Fruit fly (Drosophila melanogaster): ENCODE data around the gene Eig71Eh.

Eig71Eh gene

dm6 chr3L:15634368-15635075, 24.7 kb downstream of the Eig71Eh start (continued):
- TF ChIP-seq Hr51 (GFP tag; optimal IDR thresholded peaks at IDR 0.05): peak in 1 of 2 experiments; percentile 29
- TF ChIP-seq Neu2 (GFP tag; optimal IDR thresholded peaks at IDR 0.05; ENCODE audit: borderline replicate concordance): no peak
- no peak for TF ChIP-seq psq (GFP tag; optimal IDR thresholded peaks at IDR 0.05)
- TF ChIP-seq CG7839 (tag; optimal IDR thresholded peaks at IDR 0.05): peak; percentile 15
- TF ChIP-seq CG6765 (GFP tag; optimal IDR thresholded peaks at IDR 0.05): no peak
- peak; percentile 21 for TF ChIP-seq CG7556 (GFP tag; optimal IDR thresholded peaks at IDR 0.05)
- no peak for TF ChIP-seq CG7786 (GFP tag; optimal IDR thresholded peaks at IDR 0.05)
- TF ChIP-seq CG2678 (tag; optimal IDR thresholded peaks at IDR 0.05): peak; percentile 57
- TF ChIP-seq CG15269 (tag; optimal IDR thresholded peaks at IDR 0.05): peak; percentile 13

- peak; percentile 21 for TF ChIP-seq BtbVII (GFP tag; optimal IDR thresholded peaks at IDR 0.05)
- no peak for TF ChIP-seq Sox100B (GFP tag; optimal IDR thresholded peaks at IDR 0.05)
- TF ChIP-seq ATbp (GFP tag; optimal IDR thresholded peaks at IDR 0.05): peak; percentile 12
- TF ChIP-seq CG7987 (GFP tag; optimal IDR thresholded peaks at IDR 0.05): peak; percentile 25
- peak; percentile 52 for TF ChIP-seq CG2678 (tag; optimal IDR thresholded peaks at IDR 0.05)
- TF ChIP-seq otp (GFP tag; IDR thresholded peaks at IDR 0.05): 0 out of 3 replicates have a peak, but pooled peaks have one; percentile 13
- no peak for TF ChIP-seq CG7928 (GFP tag; optimal IDR thresholded peaks at IDR 0.05)
- peak; percentile 65 for TF ChIP-seq sens (GFP tag)
- TF ChIP-seq CG4854 (GFP tag; optimal IDR thresholded peaks at IDR 0.05): no peak
- TF ChIP-seq lab (GFP tag; optimal IDR thresholded peaks at IDR 0.05): peak; percentile 30
- TF ChIP-seq mirr (GFP tag; optimal IDR thresholded peaks at IDR 0.05): peak; percentile 8
- peak; percentile 10 for TF ChIP-seq CG5180 (GFP tag; optimal IDR thresholded peaks at IDR 0.05)
- peak; percentile 6 for TF ChIP-seq CG34376 (GFP tag; optimal IDR thresholded peaks at IDR 0.05)
- no peak for TF ChIP-seq cas (GFP tag; IDR thresholded peaks at IDR 0.05)
- TF ChIP-seq Elba2 (GFP tag; optimal IDR thresholded peaks at IDR 0.05): no peak
- TF ChIP-seq Hmr (GFP tag; optimal IDR thresholded peaks at IDR 0.05): peak; percentile 20
- no peak for TF ChIP-seq Ada2b (GFP tag; IDR thresholded peaks at IDR 0.05)
- TF ChIP-seq CG10321 (GFP tag; IDR thresholded peaks at IDR 0.05): no peak
- no peak for TF ChIP-seq Jarid2 (GFP tag; optimal IDR thresholded peaks at IDR 0.05)
- peak; percentile 8 for TF ChIP-seq B-H2 (GFP tag; optimal IDR thresholded peaks at IDR 0.05)
- peak; percentile 0 for TF ChIP-seq CG12071 (GFP tag; optimal IDR thresholded peaks at IDR 0.05)
- peak; percentile 54 for TF ChIP-seq CG13296 (GFP tag; optimal IDR thresholded peaks at IDR 0.05)
- no peak for TF ChIP-seq Gsc (GFP tag; IDR thresholded peaks at IDR 0.05)
- peak; percentile 18 for TF ChIP-seq CrebB (tag; optimal IDR thresholded peaks at IDR 0.05)
- TF ChIP-seq CG15514 (GFP tag; optimal IDR thresholded peaks at IDR 0.05): peak; percentile 4
- TF ChIP-seq CG10543 (GFP tag; optimal IDR thresholded peaks at IDR 0.05): peak; percentile 57
- TF ChIP-seq CG12659 (GFP tag; optimal IDR thresholded peaks at IDR 0.05): peak; percentile 6
- TF ChIP-seq onecut (GFP tag; IDR thresholded peaks at IDR 0.05): no peak
- no peak for TF ChIP-seq shn (GFP tag; optimal IDR thresholded peaks at IDR 0.05)
- TF ChIP-seq wek (GFP tag; optimal IDR thresholded peaks at IDR 0.05): peak; percentile 24
- TF ChIP-seq Med (GFP tag): peak; percentile 71
- TF ChIP-seq caup (GFP tag; optimal IDR thresholded peaks at IDR 0.05; ENCODE audit: severe bottlenecking): peak; percentile 48
- peak; percentile 6 for TF ChIP-seq Fer1 (GFP tag; optimal IDR thresholded peaks at IDR 0.05)
- peak; percentile 2 for TF ChIP-seq CG6854 (GFP tag; optimal IDR thresholded peaks at IDR 0.05)
Observed at dm6 chr3L:15632653-15633052, 26.6 kb downstream of the Eig71Eh start.

Data from whole organism, embryonic.